Fruit fly (Drosophila melanogaster): ENCODE measurements around the gene Ada2a.

DNA sequence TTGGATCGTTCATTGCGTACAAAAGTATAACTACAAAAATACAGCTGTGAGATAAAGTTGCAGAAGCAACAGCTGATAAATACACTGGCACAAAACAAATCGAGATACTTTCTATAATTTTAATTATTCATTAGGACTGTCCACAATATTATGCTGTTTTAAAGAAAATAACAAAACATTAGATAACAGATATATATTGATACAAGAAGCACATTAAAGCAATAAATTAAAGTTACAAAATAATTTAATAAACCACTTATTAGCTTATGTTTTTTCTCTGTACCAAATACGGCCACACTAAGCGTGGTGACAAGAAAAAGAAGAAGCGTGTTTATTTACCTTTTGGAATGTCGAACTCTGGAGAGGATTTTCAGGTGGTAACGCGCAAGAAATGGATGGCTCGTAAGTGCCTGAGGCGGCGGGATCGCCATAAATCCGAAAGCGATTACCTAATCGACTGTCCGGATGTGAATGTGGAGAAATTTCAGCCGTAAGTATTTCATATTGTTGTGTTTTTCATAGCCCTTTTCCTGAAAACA is 35.0 kb downstream of the Ada2a start, which contains the start of the genes CG7988 and CG7183:
- peak; percentile 99 for TF ChIP-seq CG8159 (tag; optimal IDR thresholded peaks at IDR 0.05)
- TF ChIP-seq CG32121 (GFP tag; IDR thresholded peaks at IDR 0.05): peak; percentile 98
- no peak for TF ChIP-seq EcR (GFP tag; optimal IDR thresholded peaks at IDR 0.05)

Measured in whole organism, pupa.